Worm (Caenorhabditis elegans) whole organism, L4/young adult: ENCODE measurements around the gene F18H3.1.

Experiments
- W03F9.2 ChIP-seq: fragments of 150-350 bp; optimal IDR thresholded peaks from 2 replicates; lab custom pipeline; 2014; ENCODE audit warnings: missing biosample characterization, missing genetic modification characterization
- him-1 ChIP-seq: sonication (generic microtip); optimal IDR thresholded peaks from 2 replicates; lab custom pipeline; 2016; ENCODE audit warnings: missing genotype, missing genetic modification reagents, missing genetic modification characterization, missing compliant biosample characterization

DNA sequence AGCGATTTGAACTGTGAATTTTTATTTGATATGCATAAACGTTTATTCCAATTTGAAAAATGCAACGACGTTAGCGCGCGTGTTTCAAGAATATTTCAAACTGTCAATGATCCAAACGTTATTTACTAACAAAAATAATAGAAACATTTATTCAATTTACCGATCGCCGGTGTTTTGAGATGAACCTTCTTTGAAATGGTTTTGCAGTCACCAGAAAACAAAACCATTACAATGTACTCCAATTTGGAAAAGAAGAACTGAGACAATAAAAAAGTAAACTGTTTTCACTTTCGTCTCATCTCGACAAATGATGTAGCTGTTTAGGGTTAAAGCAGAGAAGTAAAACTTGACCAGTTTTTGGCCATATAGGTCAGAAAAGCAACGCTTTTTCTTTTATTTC lies 12.2 kb upstream of the F18H3.1 start, which contains the start of gene H06A10.1:
- no peak for TF ChIP-seq him-1 (tag; lab: Kevin White, UChicago)
- no peak for TF ChIP-seq W03F9.2 (tag; lab: Kevin White, UChicago)
